Worm (Caenorhabditis elegans) whole organism, L4/young adult: Measurements from ENCODE around the gene E02A10.4.

Source experiments
- W03F9.2 ChIP-seq: fragments of 150-350 bp; optimal IDR thresholded peaks from 2 replicates; lab custom pipeline; 2014; ENCODE audit warnings: missing biosample characterization, missing genetic modification characterization
- dao-5 ChIP-seq: sonication (generic microtip); optimal IDR thresholded peaks from 2 replicates; lab custom pipeline; 2016; ENCODE audit warnings: missing genotype, missing genetic modification characterization, moderate library complexity, missing compliant biosample characterization
- him-1 ChIP-seq: sonication (generic microtip); optimal IDR thresholded peaks from 2 replicates; lab custom pipeline; 2016; ENCODE audit warnings: missing genotype, missing genetic modification reagents, missing genetic modification characterization, missing compliant biosample characterization

DNA sequence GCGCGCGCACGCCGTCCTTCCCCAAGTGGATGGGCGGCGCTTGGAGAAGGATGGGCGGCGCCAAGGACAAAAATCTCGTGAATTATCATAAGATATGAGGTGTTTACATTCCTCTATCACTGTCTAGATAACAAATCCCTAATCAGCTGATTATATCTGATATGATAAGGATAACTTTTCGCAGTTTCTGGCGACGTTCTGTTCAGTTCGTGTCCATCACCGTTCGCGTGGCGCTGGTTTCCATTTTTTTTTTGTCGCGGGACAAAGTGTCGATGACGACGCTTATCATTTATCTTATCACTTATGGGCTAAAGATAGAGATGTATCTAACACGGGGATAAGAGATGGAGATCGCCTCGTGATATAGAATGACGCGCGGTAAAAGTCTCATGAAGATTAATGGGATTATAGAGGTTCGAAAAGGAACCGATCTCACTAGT lies 14.4 kb downstream of the E02A10.4 start:
- TF ChIP-seq him-1 (tag; lab: Kevin White, UChicago) (no peak), dao-5 (no peak), W03F9.2 (tag; lab: Kevin White, UChicago) (no peak)
